Fruit fly (Drosophila melanogaster): Measurements from ENCODE around the gene Hsdl2.

DNA sequence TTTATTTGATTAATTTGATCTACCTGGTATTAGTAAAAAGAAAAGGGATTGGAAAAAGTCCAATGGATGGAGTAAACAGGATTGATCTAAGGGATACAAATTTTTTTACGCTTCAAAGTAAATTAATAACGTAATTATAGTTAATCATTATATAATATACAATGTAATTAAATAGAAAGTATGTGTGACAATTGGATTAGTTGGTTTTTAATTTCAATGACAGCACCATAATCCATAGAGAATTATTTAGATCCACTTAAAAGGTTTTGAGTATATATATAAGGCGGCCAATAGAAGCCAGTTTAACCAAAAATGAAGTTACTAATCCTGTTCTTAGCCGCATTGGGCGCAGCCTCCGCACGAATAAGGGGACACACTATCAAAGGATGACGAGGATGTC lies 17.3 kb downstream of the Hsdl2 start, which contains the start of gene Acp98AB:
- TF ChIP-seq Lpt (GFP tag; optimal IDR thresholded peaks at IDR 0.05), result no peak
- no peak for TF ChIP-seq CG8119 (GFP tag; IDR thresholded peaks at IDR 0.05)
- TF ChIP-seq Sox102F (GFP tag; optimal IDR thresholded peaks at IDR 0.05), result no peak
- no peak for TF ChIP-seq CG32006 (GFP tag; optimal IDR thresholded peaks at IDR 0.05)
- TF ChIP-seq CG16779 (tag; optimal IDR thresholded peaks at IDR 0.05), result no peak
- TF ChIP-seq OdsH (GFP tag; optimal IDR thresholded peaks at IDR 0.05), result no peak
